Fruit fly (Drosophila melanogaster): ENCODE data around the gene pie.

Gene pie

DNA sequence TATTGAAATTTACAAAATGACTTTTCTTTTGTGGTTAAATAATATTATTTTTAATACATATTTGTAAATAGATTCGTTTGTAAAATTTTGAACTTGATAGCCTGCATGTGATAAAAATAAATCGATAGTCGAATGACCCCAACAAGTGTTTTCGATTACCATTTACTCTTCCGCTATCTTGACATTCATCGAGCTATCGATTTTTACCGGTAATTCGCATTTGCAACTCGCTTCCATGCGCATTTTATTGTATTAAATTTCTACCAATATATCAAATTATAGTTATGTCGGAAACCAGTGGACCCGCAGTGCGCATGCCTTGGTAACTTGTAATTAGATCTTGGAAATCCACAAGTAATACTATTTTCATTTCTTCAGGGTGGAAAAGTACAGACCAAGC lies 3.6 kb downstream of the pie start, which contains the start of gene RfC3 (continued):
- TF ChIP-seq CG18011 (GFP tag; optimal IDR thresholded peaks at IDR 0.05) (no peak), croc (GFP tag; conservative IDR thresholded peaks at IDR 0.05) (no peak), pnt (GFP tag; optimal IDR thresholded peaks at IDR 0.05) (no peak), Vsx1 (GFP tag; optimal IDR thresholded peaks at IDR 0.05) (no peak), ro (GFP tag; IDR thresholded peaks at IDR 0.05) (no peak), CG34422 (GFP tag; IDR thresholded peaks at IDR 0.05) (no peak), stwl (tag; optimal IDR thresholded peaks at IDR 0.05) (peak; percentile 75), CG6854 (GFP tag; optimal IDR thresholded peaks at IDR 0.05) (no peak), CG9727 (GFP tag; optimal IDR thresholded peaks at IDR 0.05) (no peak), CG7556 (GFP tag; optimal IDR thresholded peaks at IDR 0.05) (no peak), gfzf (GFP tag; optimal IDR thresholded peaks at IDR 0.05) (no peak), Antp (GFP tag; optimal IDR thresholded peaks at IDR 0.05) (no peak), Rfx (GFP tag; IDR thresholded peaks at IDR 0.05) (no peak), CG30020 (tag; optimal IDR thresholded peaks at IDR 0.05) (peak; percentile 92), CG1647 (GFP tag; optimal IDR thresholded peaks at IDR 0.05) (no peak), CG2116 (GFP tag; optimal IDR thresholded peaks at IDR 0.05) (peak; percentile 94), Myb (GFP tag; optimal IDR thresholded peaks at IDR 0.05) (peak; percentile 85), CTCF (GFP tag; optimal IDR thresholded peaks at IDR 0.05) (no peak), Dad (GFP tag; optimal IDR thresholded peaks at IDR 0.05) (no peak), shn (GFP tag; optimal IDR thresholded peaks at IDR 0.05) (no peak), dm (GFP tag; optimal IDR thresholded peaks at IDR 0.05) (no peak), HLH4C (GFP tag; IDR thresholded peaks at IDR 0.05; ENCODE audit: partially characterized antibody) (peak; percentile 98), dan (GFP tag; IDR thresholded peaks at IDR 0.05) (no peak), grau (tag; optimal IDR thresholded peaks at IDR 0.05) (no peak), rib (GFP tag; IDR thresholded peaks at IDR 0.05) (0 out of 2 replicates have a peak, but pooled peaks have one; percentile 11), abd-A (tag; optimal IDR thresholded peaks at IDR 0.05) (no peak), CG1602 (GFP tag; optimal IDR thresholded peaks at IDR 0.05) (no peak), Hsf (GFP tag; optimal IDR thresholded peaks at IDR 0.05) (no peak), CG11398 (GFP tag; optimal IDR thresholded peaks at IDR 0.05) (no peak), sug (tag; optimal IDR thresholded peaks at IDR 0.05) (peak; percentile 20), kni (GFP tag; optimal IDR thresholded peaks at IDR 0.05) (no peak), tna (GFP tag; IDR thresholded peaks at IDR 0.05; ENCODE audit: partially characterized antibody) (peak; percentile 97), CG7745 (tag; optimal IDR thresholded peaks at IDR 0.05) (no peak), CG14667 (GFP tag; IDR thresholded peaks at IDR 0.05) (no peak), Awh (GFP tag; IDR thresholded peaks at IDR 0.05) (no peak), ERR (GFP tag; optimal IDR thresholded peaks at IDR 0.05) (no peak), sim (GFP tag; IDR thresholded peaks at IDR 0.05) (no peak), sna (GFP tag; IDR thresholded peaks at IDR 0.05; ENCODE audit: partially characterized antibody) (peak; percentile 79), Fer1 (GFP tag; optimal IDR thresholded peaks at IDR 0.05) (no peak), gt (GFP tag; IDR thresholded peaks at IDR 0.05) (no peak), PHDP (tag; optimal IDR thresholded peaks at IDR 0.05) (no peak), CG15073 (GFP tag; optimal IDR thresholded peaks at IDR 0.05) (no peak), stc (GFP tag; IDR thresholded peaks at IDR 0.05) (no peak), chinmo (GFP tag; IDR thresholded peaks at IDR 0.05; ENCODE audit: partially characterized antibody) (peak; percentile 84; the same call in 1 of the 4 replicates), CG11247 (GFP tag; IDR thresholded peaks at IDR 0.05) (no peak), lola (GFP tag; optimal IDR thresholded peaks at IDR 0.05) (no peak), Dbx (GFP tag; IDR thresholded peaks at IDR 0.05) (no peak), CG17359 (tag; optimal IDR thresholded peaks at IDR 0.05) (no peak), da (GFP tag; optimal IDR thresholded peaks at IDR 0.05) (no peak), klu (GFP tag; IDR thresholded peaks at IDR 0.05) (no peak), psq (GFP tag; optimal IDR thresholded peaks at IDR 0.05) (no peak), fd96Cb (tag; optimal IDR thresholded peaks at IDR 0.05) (no peak), CG8765 (GFP tag; IDR thresholded peaks at IDR 0.05) (no peak)
